Fruit fly (Drosophila melanogaster) whole organism, prepupa: Measurements from ENCODE around the gene TfIIA-L.

Source experiments
- CG10631 ChIP-seq: fragments of 200-800 bp; sonication (Bioruptor generic); optimal IDR thresholded peaks from 2 replicates; lab custom pipeline; 2016; ENCODE audit warnings: missing biosample characterization, missing genetic modification characterization
- CG10669 ChIP-seq: fragments of 200-800 bp; sonication (Bioruptor generic); optimal IDR thresholded peaks from 3 replicates; lab custom pipeline; 2018; ENCODE audit warnings: missing biosample characterization, mild to moderate bottlenecking, missing genetic modification characterization, moderate library complexity
- CG11762 ChIP-seq: fragments of 200-800 bp; sonication (Bioruptor generic); optimal IDR thresholded peaks from 3 replicates; lab custom pipeline; 2016; ENCODE audit warnings: missing biosample characterization, missing genetic modification characterization; ENCODE audit not compliant: insufficient read depth
- CG11902 ChIP-seq: fragments of 200-800 bp; sonication (Bioruptor generic); optimal IDR thresholded peaks from 3 replicates; lab custom pipeline; 2016; ENCODE audit warnings: missing biosample characterization, missing genetic modification characterization
- CG15336 ChIP-seq: fragments of 200-800 bp; sonication (Bioruptor generic); IDR thresholded peaks from 2 replicates; pipeline ENCODE4 v1.3.6; 2022; ENCODE audit warnings: missing biosample characterization, missing genetic modification characterization
- CG1621 ChIP-seq: fragments of 200-800 bp; sonication (Bioruptor generic); optimal IDR thresholded peaks from 3 replicates; lab custom pipeline; 2018; ENCODE audit warnings: missing biosample characterization, mild to moderate bottlenecking, missing genetic modification characterization
- CG3032 ChIP-seq: fragments of 200-800 bp; optimal IDR thresholded peaks from 2 replicates; lab custom pipeline; 2019; ENCODE audit warnings: missing biosample characterization, mild to moderate bottlenecking, missing genetic modification characterization, moderate library complexity
- CG31627 ChIP-seq: fragments of 200-800 bp; sonication (Bioruptor generic); optimal IDR thresholded peaks from 3 replicates; lab custom pipeline; 2016; ENCODE audit warnings: missing biosample characterization, missing genetic modification characterization
- CG32006 ChIP-seq: fragments of 200-800 bp; sonication (Bioruptor generic); optimal IDR thresholded peaks from 3 replicates; lab custom pipeline; 2017; ENCODE audit warnings: missing biosample characterization, mild to moderate bottlenecking, missing genetic modification characterization
- CG34406 ChIP-seq: fragments of 200-800 bp; sonication (Bioruptor generic); optimal IDR thresholded peaks from 3 replicates; lab custom pipeline; 2016; ENCODE audit warnings: missing biosample characterization, missing genetic modification characterization
- CG3919 ChIP-seq: fragments of 200-800 bp; sonication (Bioruptor generic); optimal IDR thresholded peaks from 3 replicates; lab custom pipeline; 2016; ENCODE audit warnings: missing biosample characterization, missing genetic modification characterization
- CG4318 ChIP-seq: fragments of 200-800 bp; sonication (Bioruptor generic); optimal IDR thresholded peaks from 3 replicates; lab custom pipeline; 2017; ENCODE audit warnings: missing biosample characterization, mild to moderate bottlenecking, missing genetic modification characterization
- CG6276 ChIP-seq: fragments of 200-800 bp; sonication (Bioruptor generic); optimal IDR thresholded peaks from 2 replicates; lab custom pipeline; 2017; ENCODE audit warnings: missing biosample characterization, mild to moderate bottlenecking, missing genetic modification characterization
- CG6792 ChIP-seq: fragments of 200-800 bp; sonication (Bioruptor generic); optimal IDR thresholded peaks from 3 replicates; lab custom pipeline; 2016; ENCODE audit warnings: missing biosample characterization, missing genetic modification characterization
- CG6808 ChIP-seq: fragments of 200-800 bp; sonication (Bioruptor generic); optimal IDR thresholded peaks from 3 replicates; lab custom pipeline; 2017; ENCODE audit warnings: missing biosample characterization, missing genetic modification characterization, mild to moderate bottlenecking, moderate library complexity, missing genetic modification reagents
- CG8319 ChIP-seq: fragments of 200-800 bp; sonication (Bioruptor generic); optimal IDR thresholded peaks from 3 replicates; lab custom pipeline; 2016; ENCODE audit warnings: missing biosample characterization, missing genetic modification characterization
- CG9139 ChIP-seq: fragments of 200-800 bp; sonication (Bioruptor generic); optimal IDR thresholded peaks from 3 replicates; lab custom pipeline; 2017; ENCODE audit warnings: missing biosample characterization, mild to moderate bottlenecking, missing genetic modification characterization
- Eip75B ChIP-seq: fragments of 200-800 bp; sonication (Bioruptor generic); optimal IDR thresholded peaks from 3 replicates; lab custom pipeline; 2016; ENCODE audit warnings: missing biosample characterization, missing genetic modification characterization
- Eip78C ChIP-seq: fragments of 200-800 bp; sonication (Bioruptor generic); peaks from one replicate; lab custom pipeline; 2016; ENCODE audit warnings: missing biosample characterization, missing genetic modification characterization
- Ets21C ChIP-seq: fragments of 200-800 bp; sonication (Bioruptor generic); optimal IDR thresholded peaks from 3 replicates; lab custom pipeline; 2016; ENCODE audit warnings: missing biosample characterization, missing genetic modification characterization
- Ets96B ChIP-seq: fragments of 200-800 bp; optimal IDR thresholded peaks from 2 replicates; lab custom pipeline; 2019; ENCODE audit warnings: missing biosample characterization, mild to moderate bottlenecking, missing genetic modification characterization, moderate library complexity
- Hr39 ChIP-seq: fragments of 200-800 bp; sonication (Bioruptor generic); optimal IDR thresholded peaks from 2 replicates; lab custom pipeline; 2016; ENCODE audit warnings: missing biosample characterization, missing genetic modification characterization
- Hr4 ChIP-seq: fragments of 200-800 bp; sonication (Bioruptor generic); optimal IDR thresholded peaks from 3 replicates; lab custom pipeline; 2016; ENCODE audit warnings: missing biosample characterization, missing genetic modification characterization
- Lpt ChIP-seq: fragments of 200-800 bp; sonication (Bioruptor generic); optimal IDR thresholded peaks from 3 replicates; lab custom pipeline; 2016; ENCODE audit warnings: missing biosample characterization, missing genetic modification characterization
- Met ChIP-seq: fragments of 200-800 bp; sonication (Bioruptor generic); optimal IDR thresholded peaks from 3 replicates; lab custom pipeline; 2016; ENCODE audit warnings: missing biosample characterization, missing genetic modification characterization
- OdsH ChIP-seq: fragments of 200-800 bp; sonication (Bioruptor generic); optimal IDR thresholded peaks from 3 replicates; lab custom pipeline; 2016; ENCODE audit warnings: missing biosample characterization, missing genetic modification characterization
- Sox102F ChIP-seq: fragments of 200-800 bp; sonication (Bioruptor generic); optimal IDR thresholded peaks from 2 replicates; lab custom pipeline; 2016; ENCODE audit warnings: missing biosample characterization, mild to moderate bottlenecking, missing genetic modification characterization
- Sox14 ChIP-seq: fragments of 200-800 bp; sonication (Bioruptor generic); optimal IDR thresholded peaks from 3 replicates; lab custom pipeline; 2016; ENCODE audit warnings: missing biosample characterization, missing genetic modification characterization
- achi ChIP-seq: fragments of 200-800 bp; sonication (Bioruptor generic); optimal IDR thresholded peaks from 3 replicates; lab custom pipeline; 2016; ENCODE audit warnings: missing biosample characterization, missing genetic modification characterization
- acj6 ChIP-seq: fragments of 200-800 bp; sonication (Bioruptor generic); optimal IDR thresholded peaks from 3 replicates; lab custom pipeline; 2016; ENCODE audit warnings: missing biosample characterization, missing genetic modification characterization
- cyc ChIP-seq: fragments of 200-800 bp; sonication (Bioruptor generic); optimal IDR thresholded peaks from 3 replicates; lab custom pipeline; 2016; ENCODE audit warnings: missing biosample characterization, missing genetic modification characterization
- dac ChIP-seq: fragments of 200-800 bp; sonication (Bioruptor generic); optimal IDR thresholded peaks from 2 replicates; lab custom pipeline; 2017; ENCODE audit warnings: missing biosample characterization, mild to moderate bottlenecking, missing genetic modification characterization
- dsx ChIP-seq: fragments of 200-800 bp; optimal IDR thresholded peaks from 3 replicates; lab custom pipeline; 2019; ENCODE audit warnings: missing biosample characterization, mild to moderate bottlenecking, missing genetic modification characterization, moderate library complexity; ENCODE audit not compliant: poor library complexity, severe bottlenecking
- eg ChIP-seq: fragments of 200-800 bp; sonication (Bioruptor generic); IDR thresholded peaks from 3 replicates; pipeline ENCODE4 v1.3.6; 2022; ENCODE audit warnings: missing biosample characterization, missing genetic modification characterization
- esn ChIP-seq: fragments of 200-800 bp; sonication (Bioruptor generic); optimal IDR thresholded peaks from 2 replicates; lab custom pipeline; 2016; ENCODE audit warnings: missing biosample characterization, mild to moderate bottlenecking, missing genetic modification characterization, moderate library complexity
- fd59A ChIP-seq: fragments of 200-800 bp; sonication (Bioruptor generic); optimal IDR thresholded peaks from 2 replicates; lab custom pipeline; 2017; ENCODE audit warnings: missing biosample characterization, mild to moderate bottlenecking, missing genetic modification characterization, missing genetic modification reagents
- fd85E ChIP-seq: fragments of 200-800 bp; sonication (Bioruptor generic); optimal IDR thresholded peaks from 3 replicates; lab custom pipeline; 2016; ENCODE audit warnings: missing biosample characterization, missing genetic modification characterization
- fkh ChIP-seq: fragments of 200-800 bp; sonication (Bioruptor generic); optimal IDR thresholded peaks from 3 replicates; lab custom pipeline; 2017; ENCODE audit warnings: missing biosample characterization, mild to moderate bottlenecking, missing genetic modification characterization, moderate library complexity
- lz ChIP-seq: fragments of 200-800 bp; sonication (Bioruptor generic); optimal IDR thresholded peaks from 3 replicates; lab custom pipeline; 2016; ENCODE audit warnings: missing biosample characterization, missing genetic modification characterization
- net ChIP-seq: fragments of 200-800 bp; sonication (Bioruptor generic); optimal IDR thresholded peaks from 3 replicates; lab custom pipeline; 2016; ENCODE audit warnings: missing biosample characterization, missing genetic modification characterization
- pdm3 ChIP-seq: fragments of 200-800 bp; sonication (Bioruptor generic); optimal IDR thresholded peaks from 3 replicates; lab custom pipeline; 2016; ENCODE audit warnings: missing biosample characterization, missing genetic modification characterization
- salr ChIP-seq, 2 experiments: fragments of 200-800 bp; sonication (Bioruptor generic); optimal IDR thresholded peaks; 3 replicates each; lab custom pipeline; 2016 to 2018; ENCODE audit warnings: missing biosample characterization in 2 of 2, missing genetic modification characterization in 2 of 2, mild to moderate bottlenecking in 1 of 2
- spab ChIP-seq: fragments of 200-800 bp; sonication (Bioruptor generic); optimal IDR thresholded peaks from 2 replicates; lab custom pipeline; 2017; ENCODE audit warnings: missing biosample characterization, mild to moderate bottlenecking, missing genetic modification characterization, missing genetic modification reagents
- ss ChIP-seq, 2 experiments: fragments of 200-800 bp; sonication (Bioruptor generic); optimal IDR thresholded peaks; 2 replicates in 1 of 2; 3 replicates in 1 of 2; lab custom pipeline; 2017 to 2018; ENCODE audit warnings: mild to moderate bottlenecking in 2 of 2, missing biosample characterization in 2 of 2, missing genetic modification characterization in 2 of 2, moderate library complexity in 1 of 2
- svp ChIP-seq: fragments of 200-800 bp; sonication (Bioruptor generic); peaks from one replicate; lab custom pipeline; 2016; ENCODE audit warnings: missing biosample characterization, missing genetic modification characterization
- topi ChIP-seq: fragments of 200-800 bp; sonication (Bioruptor generic); optimal IDR thresholded peaks from 3 replicates; lab custom pipeline; 2016; ENCODE audit warnings: missing biosample characterization, missing genetic modification characterization
- vri ChIP-seq: fragments of 200-800 bp; sonication (Bioruptor generic); optimal IDR thresholded peaks from 3 replicates; lab custom pipeline; 2016; ENCODE audit warnings: missing biosample characterization, mild to moderate bottlenecking, missing genetic modification characterization

TfIIA-L gene

dm6 chr3R:27272233-27272632 lies 21.3 kb downstream of the TfIIA-L start (continued):
- no peak for TF ChIP-seq OdsH (GFP tag; lab: Kevin White, UChicago)
- TF ChIP-seq Eip78C (GFP tag; lab: Kevin White, UChicago) = peak; percentile 46
- TF ChIP-seq CG6808 (GFP tag; lab: Kevin White, UChicago) = no peak
- no peak for TF ChIP-seq spab (GFP tag; lab: Kevin White, UChicago)
- no peak for TF ChIP-seq cyc (GFP tag; lab: Kevin White, UChicago)
- TF ChIP-seq fkh = no peak
- TF ChIP-seq Lpt (GFP tag; lab: Kevin White, UChicago) = no peak

dm6 chr3R:27273118-27274062 lies 22.5 kb downstream of the TfIIA-L start, which contains the start of gene CG5934:
Gene CG5934, plus strand, starts transcription at chr3R:27273705.
- TF ChIP-seq CG6276 (GFP tag; lab: Kevin White, UChicago) = peak; percentile 73
- peak; percentile 52 for TF ChIP-seq Sox14 (GFP tag; lab: Kevin White, UChicago)
- no peak for TF ChIP-seq CG15336 (GFP tag; lab: Robert Waterston, UW)
- peak; percentile 10 for TF ChIP-seq CG11902 (GFP tag; lab: Kevin White, UChicago)
- peak; percentile 48 for TF ChIP-seq CG31627
- TF ChIP-seq fkh = peak; percentile 18
- no peak for TF ChIP-seq fd85E (GFP tag; lab: Kevin White, UChicago)
- no peak for TF ChIP-seq salr (GFP tag; optimal IDR thresholded peaks at IDR 0.05; lab: Kevin White, UChicago)
- peak; percentile 35 for TF ChIP-seq lz (GFP tag; lab: Kevin White, UChicago)
- TF ChIP-seq Ets96B (tag; lab: Kevin White, UChicago) = no peak
- TF ChIP-seq CG1621 = no peak
- TF ChIP-seq CG6808 (GFP tag; lab: Kevin White, UChicago) = peak; percentile 6
- TF ChIP-seq CG8319 (GFP tag; lab: Kevin White, UChicago) = no peak
- TF ChIP-seq CG6792 (GFP tag; lab: Kevin White, UChicago) = peak; percentile 26
- no peak for TF ChIP-seq spab (GFP tag; lab: Kevin White, UChicago)
- TF ChIP-seq topi (GFP tag; lab: Kevin White, UChicago) = peak; percentile 31
- TF ChIP-seq svp (GFP tag; lab: Kevin White, UChicago) = peak; percentile 50
- TF ChIP-seq Ets21C (GFP tag; lab: Kevin White, UChicago) = no peak
- peak; percentile 61 for TF ChIP-seq Eip78C (GFP tag; lab: Kevin White, UChicago)
- peak; percentile 29 for TF ChIP-seq Hr39 (GFP tag; lab: Kevin White, UChicago)
- peak; percentile 46 for TF ChIP-seq Eip75B (GFP tag; lab: Kevin White, UChicago)
- TF ChIP-seq pdm3 (GFP tag; lab: Kevin White, UChicago) = peak; percentile 43
- TF ChIP-seq net = peak; percentile 19
- no peak for TF ChIP-seq dac
- peak; percentile 56 for TF ChIP-seq vri
- TF ChIP-seq dsx (GFP tag; lab: Kevin White, UChicago) = no peak
- TF ChIP-seq CG32006 (GFP tag; lab: Kevin White, UChicago) = peak; percentile 3
- TF ChIP-seq acj6 (GFP tag; lab: Kevin White, UChicago) = peak; percentile 11
- peak; percentile 52 for TF ChIP-seq esn
- no peak for TF ChIP-seq CG9139 (GFP tag; lab: Kevin White, UChicago)
- TF ChIP-seq Hr4 (GFP tag; lab: Kevin White, UChicago) = no peak
- no peak for TF ChIP-seq Sox102F
- TF ChIP-seq CG10631 = no peak
- TF ChIP-seq CG4318 (GFP tag; lab: Kevin White, UChicago) = no peak
- TF ChIP-seq ss (GFP tag; optimal IDR thresholded peaks at IDR 0.05; lab: Kevin White, UChicago) = peak in 1 of 2 experiments; percentile 44
- peak; percentile 46 for TF ChIP-seq CG3919 (GFP tag; lab: Kevin White, UChicago)
- TF ChIP-seq CG11762 (GFP tag; lab: Kevin White, UChicago) = no peak
- TF ChIP-seq eg = no peak
- TF ChIP-seq OdsH (GFP tag; lab: Kevin White, UChicago) = no peak
- no peak for TF ChIP-seq Met
- peak; percentile 1 for TF ChIP-seq CG10669
- TF ChIP-seq cyc (GFP tag; lab: Kevin White, UChicago) = peak; percentile 53
- TF ChIP-seq achi (GFP tag; lab: Kevin White, UChicago) = peak; percentile 26
- TF ChIP-seq fd59A (GFP tag; lab: Kevin White, UChicago) = no peak
- TF ChIP-seq CG3032 (tag; lab: Kevin White, UChicago) = peak; percentile 2
- TF ChIP-seq CG34406 (GFP tag; lab: Kevin White, UChicago) = peak; percentile 15
